Worm (Caenorhabditis elegans) whole organism, L4 larva: ENCODE data around the gene cpi-2.
"Not testable (repeated sequence)": the region's sequence is repeated elsewhere in the genome, so short reads cannot be mapped to it uniquely, and the experiment has no call there.

Experiments used
- ceh-28 ChIP-seq: fragments of 150-350 bp; optimal IDR thresholded peaks from 2 replicates; lab custom pipeline; 2014; ENCODE audit warnings: missing biosample characterization, missing genetic modification reagents, missing genetic modification characterization
- ceh-62 ChIP-seq: sonication (generic microtip); optimal IDR thresholded peaks from 2 replicates; lab custom pipeline; 2017; ENCODE audit warnings: missing biosample characterization, missing genetic modification characterization
- ctbp-1 ChIP-seq: fragments of 200-800 bp; sonication (Bioruptor generic); IDR thresholded peaks from 2 replicates; pipeline ENCODE4 v1.3.6; 2022; ENCODE audit warnings: missing genetic modification reagents, missing genetic modification characterization, missing compliant biosample characterization
- lin-39 ChIP-seq: fragments of 150-350 bp; optimal IDR thresholded peaks from 2 replicates; lab custom pipeline; 2014; ENCODE audit warnings: missing biosample characterization, missing genetic modification reagents, missing genetic modification characterization

ce11 chrV:6091592-6091991 is 47.7 kb downstream of the cpi-2 start:
- TF ChIP-seq lin-39 (tag; lab: Kevin White, UChicago); ctbp-1 (GFP tag; lab: Robert Waterston, UW); ceh-28; ceh-62 (tag; lab: Kevin White, UChicago): not testable (repeated sequence)
